Worm (Caenorhabditis elegans) whole organism, midembryonic: ENCODE measurements around the gene T16G12.9.

ENCODE experiments used
- flt-1 ChIP-seq: fragments of 200-800 bp; sonication (Bioruptor generic); IDR thresholded peaks from 2 replicates; pipeline ENCODE4 v1.3.6; 2022; ENCODE audit warnings: missing genetic modification characterization, missing compliant biosample characterization
- klf-2 ChIP-seq: fragments of 200-800 bp; sonication (Bioruptor generic); conservative IDR thresholded peaks from 2 replicates; pipeline ENCODE4 v1.3.6; 2022; ENCODE audit warnings: missing genetic modification reagents, missing genetic modification characterization, missing compliant biosample characterization
- med-1 ChIP-seq: sonication (generic microtip); optimal IDR thresholded peaks from 2 replicates; lab custom pipeline; 2017; ENCODE audit warnings: missing genetic modification characterization, mild to moderate bottlenecking, missing compliant biosample characterization, antibody characterized with exemption, missing genetic modification reagents; ENCODE audit not compliant: insufficient read depth
- ref-1 ChIP-seq: fragments of 200-800 bp; sonication (Bioruptor generic); conservative IDR thresholded peaks from 2 replicates; pipeline ENCODE4 v1.3.6; 2022; ENCODE audit warnings: missing genetic modification reagents, missing genetic modification characterization, missing compliant biosample characterization
- ztf-23 ChIP-seq: fragments of 200-800 bp; sonication (Bioruptor generic); IDR thresholded peaks from 2 replicates; pipeline ENCODE4 v1.3.6; 2022; ENCODE audit warnings: missing genetic modification reagents, missing genetic modification characterization, missing compliant biosample characterization

DNA sequence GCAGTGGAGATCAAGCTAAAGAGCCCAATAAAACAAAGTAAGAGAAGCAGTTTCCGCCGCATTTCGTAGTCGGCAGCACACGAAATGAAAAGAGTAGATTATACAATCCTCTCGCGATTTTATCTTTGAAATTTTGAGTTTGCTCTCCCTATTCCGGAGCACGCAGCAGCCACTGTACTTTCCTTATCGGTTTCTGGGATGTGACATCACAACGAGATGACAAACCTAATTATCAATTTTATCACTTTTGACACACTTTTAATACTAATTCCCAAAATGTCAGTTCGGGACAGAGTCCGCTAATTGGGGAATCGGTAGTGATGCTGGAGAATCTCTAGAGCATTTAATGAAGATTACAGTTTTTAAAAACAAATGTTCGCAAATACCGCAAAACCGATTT is 28.4 kb downstream of the T16G12.9 start, which contains the start of gene T16G12.1:
- no peak for TF ChIP-seq med-1 (GFP tag; lab: Kevin White, UChicago)
- no peak for TF ChIP-seq ztf-23 (GFP tag; lab: Robert Waterston, UW)
- no peak for TF ChIP-seq ref-1
- no peak for TF ChIP-seq flt-1
- TF ChIP-seq klf-2 (GFP tag; lab: Robert Waterston, UW) = no peak
